Fruit fly (Drosophila melanogaster) whole organism, embryonic: ENCODE data around the gene CG5180.

Experiments used
- Adf1 ChIP-seq: fragments of 200-800 bp; sonication (Bioruptor generic); IDR thresholded peaks from 2 replicates; pipeline ENCODE4 v1.3.6; 2022; ENCODE audit warnings: missing biosample characterization, missing genetic modification characterization
- Atf-2 ChIP-seq: fragments of 200-800 bp; sonication (Bioruptor generic); optimal IDR thresholded peaks from 2 replicates; lab custom pipeline; 2016; ENCODE audit warnings: missing biosample characterization, missing genetic modification characterization
- BEAF-32 ChIP-seq: fragments of 200-800 bp; sonication (Bioruptor generic); optimal IDR thresholded peaks from 3 replicates; lab custom pipeline; 2017; ENCODE audit warnings: missing biosample characterization, missing genetic modification characterization, mild to moderate bottlenecking, moderate library complexity, missing genetic modification reagents
- CG10431 ChIP-seq: fragments of 200-800 bp; sonication (Bioruptor generic); optimal IDR thresholded peaks from 3 replicates; lab custom pipeline; 2018; ENCODE audit warnings: missing biosample characterization, mild to moderate bottlenecking, missing genetic modification characterization
- CG10979 ChIP-seq: fragments of 200-800 bp; sonication (Bioruptor generic); optimal IDR thresholded peaks from 2 replicates; lab custom pipeline; 2018; ENCODE audit warnings: missing biosample characterization, mild to moderate bottlenecking, missing genetic modification characterization, moderate library complexity
- CG1603 ChIP-seq: fragments of 200-800 bp; sonication (Bioruptor generic); optimal IDR thresholded peaks from 2 replicates; lab custom pipeline; 2019; ENCODE audit warnings: missing biosample characterization, mild to moderate bottlenecking, missing genetic modification characterization, moderate library complexity
- CG16813 ChIP-seq: fragments of 200-800 bp; sonication (Bioruptor generic); IDR thresholded peaks from 3 replicates; pipeline ENCODE4 v1.3.6; 2022; ENCODE audit warnings: missing biosample characterization, missing genetic modification characterization; ENCODE audit not compliant: partially characterized antibody
- CG2120 ChIP-seq: fragments of 200-800 bp; sonication (Bioruptor generic); optimal IDR thresholded peaks from 3 replicates; lab custom pipeline; 2016; ENCODE audit warnings: missing biosample characterization, missing genetic modification characterization
- CG2678 ChIP-seq: fragments of 200-800 bp; sonication (Bioruptor generic); optimal IDR thresholded peaks from 3 replicates; lab custom pipeline; 2019; ENCODE audit warnings: missing biosample characterization, mild to moderate bottlenecking, missing genetic modification characterization, moderate library complexity
- CG31224 ChIP-seq: fragments of 200-800 bp; sonication (Bioruptor generic); IDR thresholded peaks from 2 replicates; pipeline ENCODE4 v1.3.6; 2022; ENCODE audit warnings: missing biosample characterization, missing genetic modification characterization
- CG4730 ChIP-seq: fragments of 200-800 bp; sonication (Bioruptor generic); IDR thresholded peaks from 2 replicates; pipeline ENCODE4 v1.3.6; 2022; ENCODE audit warnings: missing biosample characterization, missing genetic modification characterization
- CG5180 ChIP-seq: fragments of 200-800 bp; sonication (Bioruptor generic); optimal IDR thresholded peaks from 3 replicates; lab custom pipeline; 2017; ENCODE audit warnings: missing biosample characterization, missing genetic modification characterization, mild to moderate bottlenecking, moderate library complexity, missing genetic modification reagents
- CG6254 ChIP-seq: fragments of 200-800 bp; sonication (Bioruptor generic); optimal IDR thresholded peaks from 3 replicates; lab custom pipeline; 2017; ENCODE audit warnings: mild to moderate bottlenecking, missing biosample characterization, missing genetic modification reagents, missing genetic modification characterization
- CG7987 ChIP-seq: fragments of 200-800 bp; sonication (Bioruptor generic); optimal IDR thresholded peaks from 2 replicates; lab custom pipeline; 2018; ENCODE audit warnings: missing biosample characterization, mild to moderate bottlenecking, missing genetic modification characterization, moderate library complexity
- CG8281 ChIP-seq: fragments of 200-800 bp; sonication (Bioruptor generic); optimal IDR thresholded peaks from 2 replicates; lab custom pipeline; 2018; ENCODE audit warnings: missing biosample characterization, mild to moderate bottlenecking, missing genetic modification characterization, moderate library complexity
- CG8944 ChIP-seq: fragments of 200-800 bp; sonication (Bioruptor generic); optimal IDR thresholded peaks from 3 replicates; lab custom pipeline; 2016; ENCODE audit warnings: missing biosample characterization, missing genetic modification characterization
- CG9215 ChIP-seq: fragments of 200-800 bp; sonication (Bioruptor generic); IDR thresholded peaks from 2 replicates; pipeline ENCODE4 v1.3.6; 2022; ENCODE audit warnings: missing biosample characterization, missing genetic modification characterization
- CHES-1-like ChIP-seq: fragments of 200-800 bp; sonication (Bioruptor generic); optimal IDR thresholded peaks from 2 replicates; lab custom pipeline; 2016; ENCODE audit warnings: missing biosample characterization, missing genetic modification characterization
- CoRest ChIP-seq: fragments of 200-800 bp; sonication (Bioruptor generic); optimal IDR thresholded peaks from 3 replicates; lab custom pipeline; 2018; ENCODE audit warnings: missing biosample characterization, mild to moderate bottlenecking, missing genetic modification characterization, moderate library complexity
- Dbx ChIP-seq: fragments of 200-800 bp; sonication (Bioruptor generic); IDR thresholded peaks from 3 replicates; pipeline ENCODE4 v1.3.6; 2022; ENCODE audit warnings: missing biosample characterization, missing genetic modification characterization
- E2f1 ChIP-seq: fragments of 200-800 bp; sonication (Bioruptor generic); IDR thresholded peaks from 2 replicates; pipeline ENCODE4 v1.3.6; 2022; ENCODE audit warnings: missing biosample characterization, missing genetic modification characterization
- Lpt ChIP-seq: fragments of >200 bp; optimal IDR thresholded peaks from 2 replicates; lab custom pipeline; 2018; ENCODE audit warnings: missing biosample characterization, missing genetic modification characterization
- Mes4 ChIP-seq: fragments of 200-800 bp; sonication (Bioruptor generic); optimal IDR thresholded peaks from 2 replicates; lab custom pipeline; 2016; ENCODE audit warnings: missing biosample characterization, missing genetic modification characterization
- Opbp ChIP-seq: fragments of 200-800 bp; sonication (Bioruptor generic); IDR thresholded peaks from 3 replicates; pipeline ENCODE4 v1.3.6; 2022; ENCODE audit warnings: missing biosample characterization, missing genetic modification characterization; ENCODE audit not compliant: partially characterized antibody
- Rfx ChIP-seq: fragments of 200-800 bp; sonication (Bioruptor generic); IDR thresholded peaks from 2 replicates; pipeline ENCODE4 v1.3.6; 2022; ENCODE audit warnings: missing biosample characterization, missing genetic modification characterization
- bbx ChIP-seq: fragments of 200-800 bp; sonication (Bioruptor generic); IDR thresholded peaks from 2 replicates; pipeline ENCODE4 v1.3.6; 2022; ENCODE audit warnings: missing biosample characterization, missing genetic modification characterization; ENCODE audit not compliant: partially characterized antibody
- cato ChIP-seq: fragments of 200-800 bp; sonication (Bioruptor generic); optimal IDR thresholded peaks from 2 replicates; lab custom pipeline; 2016; ENCODE audit warnings: missing biosample characterization, missing genetic modification characterization, borderline replicate concordance
- caup ChIP-seq: fragments of 200-800 bp; sonication (Bioruptor generic); optimal IDR thresholded peaks from 3 replicates; lab custom pipeline; 2017; ENCODE audit warnings: missing biosample characterization, mild to moderate bottlenecking, missing genetic modification characterization, moderate library complexity; ENCODE audit not compliant: severe bottlenecking
- chinmo ChIP-seq: fragments of 200-800 bp; sonication (Bioruptor generic); IDR thresholded peaks from 4 replicates; pipeline ENCODE4 v1.3.6; 2022; ENCODE audit warnings: missing biosample characterization, missing genetic modification characterization; ENCODE audit not compliant: partially characterized antibody
- ci ChIP-seq: fragments of 200-800 bp; sonication (Bioruptor generic); IDR thresholded peaks from 3 replicates; pipeline ENCODE4 v1.3.6; 2022; ENCODE audit warnings: missing biosample characterization, missing genetic modification characterization
- dysf ChIP-seq: fragments of 200-800 bp; sonication (Bioruptor generic); IDR thresholded peaks from 3 replicates; pipeline ENCODE4 v1.3.6; 2022; ENCODE audit warnings: missing biosample characterization, missing genetic modification characterization
- ewg ChIP-seq: fragments of 200-800 bp; sonication (Bioruptor generic); optimal IDR thresholded peaks from 3 replicates; lab custom pipeline; 2017; ENCODE audit warnings: mild to moderate bottlenecking, missing biosample characterization, missing genetic modification reagents, missing genetic modification characterization
- fd96Cb ChIP-seq: fragments of 200-800 bp; sonication (Bioruptor generic); optimal IDR thresholded peaks from 2 replicates; lab custom pipeline; 2018; ENCODE audit warnings: missing biosample characterization, mild to moderate bottlenecking, missing genetic modification characterization, moderate library complexity
- fu2 ChIP-seq: fragments of 200-800 bp; sonication (Bioruptor generic); optimal IDR thresholded peaks from 2 replicates; lab custom pipeline; 2016; ENCODE audit warnings: missing biosample characterization, missing genetic modification characterization
- grau ChIP-seq: fragments of 200-800 bp; optimal IDR thresholded peaks from 3 replicates; lab custom pipeline; 2019; ENCODE audit warnings: missing biosample characterization, mild to moderate bottlenecking, missing genetic modification characterization, moderate library complexity
- grn ChIP-seq: fragments of 200-800 bp; sonication (Bioruptor generic); optimal IDR thresholded peaks from 3 replicates; lab custom pipeline; 2017; ENCODE audit warnings: missing biosample characterization, missing genetic modification characterization
- inv ChIP-seq: fragments of 200-800 bp; sonication (Bioruptor generic); IDR thresholded peaks from 2 replicates; pipeline ENCODE4 v1.3.6; 2022; ENCODE audit warnings: missing biosample characterization, missing genetic modification characterization; ENCODE audit not compliant: partially characterized antibody
- klu ChIP-seq: fragments of 200-800 bp; sonication (Bioruptor generic); IDR thresholded peaks from 2 replicates; pipeline ENCODE4 v1.3.6; 2022; ENCODE audit warnings: missing biosample characterization, missing genetic modification characterization
- lilli ChIP-seq: fragments of 200-800 bp; sonication (Bioruptor generic); optimal IDR thresholded peaks from 3 replicates; lab custom pipeline; 2016; ENCODE audit warnings: missing biosample characterization, missing genetic modification characterization
- pho ChIP-seq: fragments of 200-800 bp; sonication (Bioruptor generic); optimal IDR thresholded peaks from 2 replicates; lab custom pipeline; 2016; ENCODE audit warnings: missing biosample characterization, missing genetic modification characterization
- ro ChIP-seq: fragments of 200-800 bp; sonication (Bioruptor generic); IDR thresholded peaks from 2 replicates; pipeline ENCODE4 v1.3.6; 2022; ENCODE audit warnings: missing biosample characterization, missing genetic modification characterization
- seq ChIP-seq: fragments of 200-800 bp; sonication (Bioruptor generic); IDR thresholded peaks from 2 replicates; pipeline ENCODE4 v1.3.6; 2022; ENCODE audit warnings: missing biosample characterization, missing genetic modification characterization
- slp2 ChIP-seq: fragments of 200-800 bp; sonication (Bioruptor generic); optimal IDR thresholded peaks from 2 replicates; lab custom pipeline; 2016; ENCODE audit warnings: missing biosample characterization, missing genetic modification characterization
- sr ChIP-seq: fragments of 200-800 bp; sonication (Bioruptor generic); IDR thresholded peaks from 3 replicates; pipeline ENCODE4 v1.3.6; 2022; ENCODE audit warnings: missing biosample characterization, missing genetic modification characterization
- tio ChIP-seq: fragments of 200-800 bp; sonication (Bioruptor generic); optimal IDR thresholded peaks from 2 replicates; lab custom pipeline; 2017; ENCODE audit warnings: missing biosample characterization, missing genetic modification characterization, inconsistent platforms
- trh ChIP-seq: fragments of 200-800 bp; sonication (Bioruptor generic); optimal IDR thresholded peaks from 2 replicates; lab custom pipeline; 2016; ENCODE audit warnings: missing biosample characterization, missing genetic modification characterization
- usp ChIP-seq: fragments of >200 bp; optimal IDR thresholded peaks from 2 replicates; lab custom pipeline; 2017; ENCODE audit warnings: missing biosample characterization, missing genetic modification characterization
- wdn ChIP-seq: fragments of 200-800 bp; sonication (Bioruptor generic); IDR thresholded peaks from 2 replicates; pipeline ENCODE4 v1.3.6; 2022; ENCODE audit warnings: missing biosample characterization, missing genetic modification characterization
- z ChIP-seq: fragments of 200-800 bp; sonication (Bioruptor generic); IDR thresholded peaks from 3 replicates; pipeline ENCODE4 v1.3.6; 2022; ENCODE audit warnings: missing biosample characterization, missing genetic modification characterization

CG5180 gene

dm6 chr3R:20546662-20547620 is 10.8 kb upstream of the CG5180 start (continued):
- TF ChIP-seq z (GFP tag; lab: Robert Waterston, UW) (no peak), CG2120 (GFP tag; lab: Kevin White, UChicago) (peak; percentile 18), chinmo (GFP tag; lab: Robert Waterston, UW) (0 out of 4 replicates have a peak, but pooled peaks have one; percentile 74), pho (GFP tag; lab: Kevin White, UChicago) (no peak), ewg (no peak), Opbp (GFP tag; lab: Robert Waterston, UW) (no peak), Lpt (GFP tag; lab: Kevin White, UChicago) (no peak), wdn (GFP tag; lab: Robert Waterston, UW) (no peak), Rfx (GFP tag; lab: Robert Waterston, UW) (no peak), seq (GFP tag; lab: Robert Waterston, UW) (no peak), CG9215 (GFP tag; lab: Robert Waterston, UW) (no peak), trh (GFP tag; lab: Kevin White, UChicago) (no peak), E2f1 (GFP tag; lab: Robert Waterston, UW) (no peak), sr (GFP tag; lab: Robert Waterston, UW) (peak; percentile 78; the same call in 2 of the 3 replicates), CoRest (no peak), slp2 (no peak), CG8944 (GFP tag; lab: Kevin White, UChicago) (no peak), bbx (no peak), CG31224 (no peak), CG1603 (tag; lab: Kevin White, UChicago) (no peak), grn (GFP tag; lab: Kevin White, UChicago) (no peak), inv (GFP tag; lab: Robert Waterston, UW) (no peak), Dbx (no peak), CG16813 (no peak), CG6254 (GFP tag; lab: Kevin White, UChicago) (no peak), CG7987 (GFP tag; lab: Kevin White, UChicago) (no peak), tio (GFP tag; lab: Kevin White, UChicago) (no peak), CG5180 (GFP tag; lab: Kevin White, UChicago) (peak; percentile 33), dysf (GFP tag; lab: Robert Waterston, UW) (no peak), CG2678 (peak; percentile 4), CG8281 (tag; lab: Kevin White, UChicago) (no peak), CG10979 (tag; lab: Kevin White, UChicago) (no peak), Mes4 (GFP tag; lab: Kevin White, UChicago) (no peak), ci (GFP tag; lab: Robert Waterston, UW) (no peak), lilli (peak; percentile 17), CG4730 (GFP tag; lab: Robert Waterston, UW) (no peak), ro (GFP tag; lab: Robert Waterston, UW) (no peak), klu (GFP tag; lab: Robert Waterston, UW) (no peak), CG10431 (GFP tag; lab: Kevin White, UChicago) (no peak), grau (tag; lab: Kevin White, UChicago) (peak; percentile 82), fd96Cb (tag; lab: Kevin White, UChicago) (no peak), BEAF-32 (GFP tag; lab: Kevin White, UChicago) (no peak), fu2 (GFP tag; lab: Kevin White, UChicago) (no peak), CHES-1-like (GFP tag; lab: Kevin White, UChicago) (no peak), Adf1 (no peak), usp (GFP tag; lab: Kevin White, UChicago) (no peak), cato (GFP tag; lab: Kevin White, UChicago) (no peak), caup (no peak), Atf-2 (no peak)
